Comparison of ENCODE assay signal across 1 fruit fly cellular context in genomic region chrX:7710439-7711154, dm6.
TF ChIP-seq lines count a peak whose summit lies in the region.

No protein-coding gene starts in this region.

TF ChIP-seq in whole organism, embryonic, 481 proteins besides CTCF, POLR2A, EP300 and RAD21 (continued from another document):
- TF ChIP-seq B-H1 (GFP tag; IDR thresholded peaks at IDR 0.05; lab: Robert Waterston, UW) (no peak), bcd (GFP tag; optimal IDR thresholded peaks at IDR 0.05; lab: Kevin White, UChicago) (no peak), CG15696 (tag; optimal IDR thresholded peaks at IDR 0.05; lab: Kevin White, UChicago) (peak; percentile 32), H15 (GFP tag; IDR thresholded peaks at IDR 0.05; lab: Robert Waterston, UW) (no peak), ci (GFP tag; IDR thresholded peaks at IDR 0.05; lab: Robert Waterston, UW) (peak; percentile 64; the same call in 2 of the 3 replicates), maf-S (GFP tag; optimal IDR thresholded peaks at IDR 0.05; lab: Kevin White, UChicago) (no peak), chif (GFP tag; optimal IDR thresholded peaks at IDR 0.05; lab: Kevin White, UChicago) (peak in 1 of 2 experiments; percentile 55), CG7357 (GFP tag; IDR thresholded peaks at IDR 0.05; lab: Robert Waterston, UW) (no peak), CG17359 (tag; optimal IDR thresholded peaks at IDR 0.05; lab: Kevin White, UChicago) (peak; percentile 18), tna (GFP tag; IDR thresholded peaks at IDR 0.05; lab: Robert Waterston, UW; ENCODE audit: partially characterized antibody) (no peak), CG14965 (GFP tag; optimal IDR thresholded peaks at IDR 0.05; lab: Kevin White, UChicago; ENCODE audit: borderline replicate concordance) (no peak), Drgx (GFP tag; IDR thresholded peaks at IDR 0.05; lab: Robert Waterston, UW) (peak; percentile 22; the same call in 1 of the 2 replicates), luna (GFP tag; optimal IDR thresholded peaks at IDR 0.05; lab: Kevin White, UChicago) (no peak), CG5953 (GFP tag; IDR thresholded peaks at IDR 0.05; lab: Robert Waterston, UW) (no peak), CkIIα-i1 (GFP tag; IDR thresholded peaks at IDR 0.05; lab: Robert Waterston, UW) (no peak), CG10366 (GFP tag; IDR thresholded peaks at IDR 0.05; lab: Robert Waterston, UW) (peak; percentile 13; the same call in 1 of the 2 replicates), Atf-2 (GFP tag; optimal IDR thresholded peaks at IDR 0.05; lab: Kevin White, UChicago) (no peak), CG10979 (tag; optimal IDR thresholded peaks at IDR 0.05; lab: Kevin White, UChicago) (peak; percentile 35), ems (GFP tag; optimal IDR thresholded peaks at IDR 0.05; lab: Kevin White, UChicago) (no peak), HLH3B (GFP tag; IDR thresholded peaks at IDR 0.05; lab: Robert Waterston, UW) (no peak), gro (GFP tag; optimal IDR thresholded peaks at IDR 0.05; lab: Kevin White, UChicago) (no peak), CG12236 (GFP tag; optimal IDR thresholded peaks at IDR 0.05; lab: Kevin White, UChicago) (no peak), CG13775 (GFP tag; optimal IDR thresholded peaks at IDR 0.05; lab: Kevin White, UChicago) (no peak), CG1647 (GFP tag; optimal IDR thresholded peaks at IDR 0.05; lab: Kevin White, UChicago) (peak; percentile 26), CG18262 (tag; optimal IDR thresholded peaks at IDR 0.05; lab: Kevin White, UChicago) (peak; percentile 1), ham (GFP tag; IDR thresholded peaks at IDR 0.05; lab: Robert Waterston, UW) (no peak), Vsx1 (GFP tag; optimal IDR thresholded peaks at IDR 0.05; lab: Kevin White, UChicago) (no peak), CG10543 (GFP tag; optimal IDR thresholded peaks at IDR 0.05; lab: Kevin White, UChicago) (peak; percentile 26), CG14014 (GFP tag; IDR thresholded peaks at IDR 0.05; lab: Robert Waterston, UW) (no peak), CG7271 (tag; optimal IDR thresholded peaks at IDR 0.05; lab: Kevin White, UChicago) (no peak), ase (GFP tag; IDR thresholded peaks at IDR 0.05; lab: Robert Waterston, UW) (no peak), Dbx (GFP tag; IDR thresholded peaks at IDR 0.05; lab: Robert Waterston, UW) (0 out of 3 replicates have a peak, but pooled peaks have one; percentile 7), CG3163 (GFP tag; optimal IDR thresholded peaks at IDR 0.05; lab: Kevin White, UChicago) (peak; percentile 43), bowl (GFP tag; IDR thresholded peaks at IDR 0.05; lab: Robert Waterston, UW) (no peak), Nf-YC (tag; optimal IDR thresholded peaks at IDR 0.05; lab: Kevin White, UChicago) (no peak), Dref (GFP tag; IDR thresholded peaks at IDR 0.05; lab: Robert Waterston, UW) (peak; percentile 69), unpg (GFP tag; optimal IDR thresholded peaks at IDR 0.05; lab: Kevin White, UChicago) (no peak), CG3065 (GFP tag; optimal IDR thresholded peaks at IDR 0.05; lab: Kevin White, UChicago) (no peak), hkb (optimal IDR thresholded peaks at IDR 0.05; lab: Kevin White, UChicago) (no peak), hkb (GFP tag; IDR thresholded peaks at IDR 0.05; lab: Robert Waterston, UW) (no peak), dysf (GFP tag; IDR thresholded peaks at IDR 0.05; lab: Robert Waterston, UW) (0 out of 3 replicates have a peak, but pooled peaks have one; percentile 25), D (optimal IDR thresholded peaks at IDR 0.05; lab: Kevin White, UChicago) (no peak), D (GFP tag; optimal IDR thresholded peaks at IDR 0.05; lab: Kevin White, UChicago) (no peak), p53 (GFP tag; optimal IDR thresholded peaks at IDR 0.05; lab: Kevin White, UChicago) (peak; percentile 27), CG12744 (GFP tag; optimal IDR thresholded peaks at IDR 0.05; lab: Kevin White, UChicago) (no peak), CG14050 (GFP tag; IDR thresholded peaks at IDR 0.05; lab: Robert Waterston, UW) (no peak), Sry-δ (GFP tag; optimal IDR thresholded peaks at IDR 0.05; lab: Kevin White, UChicago) (peak; percentile 61), CG17328 (GFP tag; IDR thresholded peaks at IDR 0.05; lab: Robert Waterston, UW) (0 out of 2 replicates have a peak, but pooled peaks have one; percentile 38), gt (GFP tag; IDR thresholded peaks at IDR 0.05; lab: Robert Waterston, UW) (no peak), ab (GFP tag; optimal IDR thresholded peaks at IDR 0.05; lab: Kevin White, UChicago) (no peak), Bteb2 (GFP tag; optimal IDR thresholded peaks at IDR 0.05; lab: Kevin White, UChicago) (no peak), CG17829 (tag; optimal IDR thresholded peaks at IDR 0.05; lab: Kevin White, UChicago) (peak; percentile 54), CG10274 (GFP tag; optimal IDR thresholded peaks at IDR 0.05; lab: Kevin White, UChicago) (no peak), CG30403 (GFP tag; optimal IDR thresholded peaks at IDR 0.05; lab: Kevin White, UChicago) (peak; percentile 55), CG8281 (tag; optimal IDR thresholded peaks at IDR 0.05; lab: Kevin White, UChicago) (no peak), so (GFP tag; IDR thresholded peaks at IDR 0.05; lab: Robert Waterston, UW) (no peak), croc (GFP tag; conservative IDR thresholded peaks at IDR 0.05; lab: Robert Waterston, UW) (no peak), wor (GFP tag; IDR thresholded peaks at IDR 0.05; lab: Robert Waterston, UW) (no peak), cwo (GFP tag; optimal IDR thresholded peaks at IDR 0.05; lab: Kevin White, UChicago) (no peak), abd-A (tag; optimal IDR thresholded peaks at IDR 0.05; lab: Kevin White, UChicago) (peak; percentile 60), CG11723 (GFP tag; optimal IDR thresholded peaks at IDR 0.05; lab: Kevin White, UChicago) (no peak), CG12942 (GFP tag; optimal IDR thresholded peaks at IDR 0.05; lab: Kevin White, UChicago) (no peak), ssp (GFP tag; IDR thresholded peaks at IDR 0.05; lab: Robert Waterston, UW) (no peak), ftz-f1 (GFP tag; optimal IDR thresholded peaks at IDR 0.05; lab: Kevin White, UChicago) (peak; percentile 53), tin (GFP tag; optimal IDR thresholded peaks at IDR 0.05; lab: Kevin White, UChicago) (peak; percentile 50), CG12219 (GFP tag; optimal IDR thresholded peaks at IDR 0.05; lab: Kevin White, UChicago) (no peak), Spps (tag; optimal IDR thresholded peaks at IDR 0.05; lab: Kevin White, UChicago) (no peak), CG7963 (GFP tag; IDR thresholded peaks at IDR 0.05; lab: Robert Waterston, UW; ENCODE audit: partially characterized antibody) (no peak), gsb-n (tag; optimal IDR thresholded peaks at IDR 0.05; lab: Kevin White, UChicago) (peak; percentile 46), E2f2 (GFP tag; IDR thresholded peaks at IDR 0.05; lab: Robert Waterston, UW) (peak; percentile 95), CG31365 (tag; optimal IDR thresholded peaks at IDR 0.05; lab: Kevin White, UChicago) (peak; percentile 26), CG6813 (GFP tag; optimal IDR thresholded peaks at IDR 0.05; lab: Kevin White, UChicago) (no peak), corto (GFP tag; optimal IDR thresholded peaks at IDR 0.05; lab: Kevin White, UChicago) (no peak), CG8924 (tag; optimal IDR thresholded peaks at IDR 0.05; lab: Kevin White, UChicago) (no peak), CG32772 (GFP tag; IDR thresholded peaks at IDR 0.05; lab: Robert Waterston, UW) (0 out of 2 replicates have a peak, but pooled peaks have one; percentile 34), HmgZ (tag; optimal IDR thresholded peaks at IDR 0.05; lab: Kevin White, UChicago) (peak; percentile 41), Hmx (GFP tag; optimal IDR thresholded peaks at IDR 0.05; lab: Kevin White, UChicago) (no peak), CG6272 (GFP tag; IDR thresholded peaks at IDR 0.05; lab: Robert Waterston, UW) (no peak), CG11560 (tag; IDR thresholded peaks at IDR 0.05; lab: Robert Waterston, UW) (peak; percentile 35; the same call in 1 of the 3 replicates), CG6175 (GFP tag; IDR thresholded peaks at IDR 0.05; lab: Robert Waterston, UW) (no peak), fu2 (GFP tag; optimal IDR thresholded peaks at IDR 0.05; lab: Kevin White, UChicago) (no peak), Hey (tag; optimal IDR thresholded peaks at IDR 0.05; lab: Kevin White, UChicago) (no peak), CG32532 (GFP tag; IDR thresholded peaks at IDR 0.05; lab: Robert Waterston, UW) (peak; percentile 65; the same call in 1 of the 2 replicates), Camta (GFP tag; optimal IDR thresholded peaks at IDR 0.05; lab: Kevin White, UChicago) (no peak), tx (GFP tag; optimal IDR thresholded peaks at IDR 0.05; lab: Kevin White, UChicago) (no peak), CG4820 (GFP tag; optimal IDR thresholded peaks at IDR 0.05; lab: Kevin White, UChicago) (no peak), grau (tag; optimal IDR thresholded peaks at IDR 0.05; lab: Kevin White, UChicago) (peak; percentile 52), aop (GFP tag; IDR thresholded peaks at IDR 0.05; lab: Robert Waterston, UW) (no peak), twi (tag; optimal IDR thresholded peaks at IDR 0.05; lab: Kevin White, UChicago) (peak; percentile 8), seq (GFP tag; IDR thresholded peaks at IDR 0.05; lab: Robert Waterston, UW) (no peak), tup (GFP tag; optimal IDR thresholded peaks at IDR 0.05; lab: Kevin White, UChicago) (no peak), Aef1 (GFP tag; IDR thresholded peaks at IDR 0.05; lab: Robert Waterston, UW) (no peak), al (GFP tag; IDR thresholded peaks at IDR 0.05; lab: Robert Waterston, UW) (no peak), Jarid2 (GFP tag; optimal IDR thresholded peaks at IDR 0.05; lab: Kevin White, UChicago) (no peak), oc (tag; optimal IDR thresholded peaks at IDR 0.05; lab: Kevin White, UChicago) (no peak), btn (GFP tag; optimal IDR thresholded peaks at IDR 0.05; lab: Kevin White, UChicago) (no peak), CG10654 (GFP tag; optimal IDR thresholded peaks at IDR 0.05; lab: Kevin White, UChicago) (no peak), Elba2 (GFP tag; optimal IDR thresholded peaks at IDR 0.05; lab: Kevin White, UChicago) (no peak), cg (GFP tag; optimal IDR thresholded peaks at IDR 0.05; lab: Kevin White, UChicago) (no peak), CG17568 (GFP tag; optimal IDR thresholded peaks at IDR 0.05; lab: Kevin White, UChicago) (no peak), gcm (GFP tag; optimal IDR thresholded peaks at IDR 0.05; lab: Kevin White, UChicago) (peak; percentile 25), CG11398 (GFP tag; optimal IDR thresholded peaks at IDR 0.05; lab: Kevin White, UChicago) (no peak), odd (GFP tag; optimal IDR thresholded peaks at IDR 0.05; lab: Kevin White, UChicago) (no peak), stc (GFP tag; IDR thresholded peaks at IDR 0.05; lab: Robert Waterston, UW) (no peak), vfl (GFP tag; optimal IDR thresholded peaks at IDR 0.05; lab: Kevin White, UChicago) (no peak), gfzf (GFP tag; optimal IDR thresholded peaks at IDR 0.05; lab: Kevin White, UChicago) (peak; percentile 36), Hr51 (GFP tag; optimal IDR thresholded peaks at IDR 0.05; lab: Kevin White, UChicago) (peak in 1 of 2 experiments; percentile 24), CG12769 (tag; optimal IDR thresholded peaks at IDR 0.05; lab: Kevin White, UChicago) (no peak), nerfin-1 (tag; optimal IDR thresholded peaks at IDR 0.05; lab: Kevin White, UChicago) (no peak), CG2199 (GFP tag; IDR thresholded peaks at IDR 0.05; lab: Robert Waterston, UW) (0 out of 3 replicates have a peak, but pooled peaks have one; percentile 41), toy (GFP tag; IDR thresholded peaks at IDR 0.05; lab: Robert Waterston, UW) (no peak), Fer2 (tag; optimal IDR thresholded peaks at IDR 0.05; lab: Kevin White, UChicago) (no peak), kah (GFP tag; optimal IDR thresholded peaks at IDR 0.05; lab: Kevin White, UChicago) (no peak), CG18619 (GFP tag; optimal IDR thresholded peaks at IDR 0.05; lab: Kevin White, UChicago) (no peak), CG6765 (GFP tag; optimal IDR thresholded peaks at IDR 0.05; lab: Kevin White, UChicago) (no peak), CG5180 (GFP tag; optimal IDR thresholded peaks at IDR 0.05; lab: Kevin White, UChicago) (peak; percentile 7), Sox100B (GFP tag; optimal IDR thresholded peaks at IDR 0.05; lab: Kevin White, UChicago) (peak; percentile 3), BEAF-32 (GFP tag; optimal IDR thresholded peaks at IDR 0.05; lab: Kevin White, UChicago) (peak; percentile 42), CG3847 (GFP tag; IDR thresholded peaks at IDR 0.05; lab: Robert Waterston, UW) (peak; percentile 25), Abd-B (GFP tag; optimal IDR thresholded peaks at IDR 0.05; lab: Kevin White, UChicago) (no peak), CG10147 (GFP tag; optimal IDR thresholded peaks at IDR 0.05; lab: Kevin White, UChicago) (no peak), CG31388 (GFP tag; optimal IDR thresholded peaks at IDR 0.05; lab: Kevin White, UChicago) (no peak), gem (tag; optimal IDR thresholded peaks at IDR 0.05; lab: Kevin White, UChicago) (no peak), her (GFP tag; optimal IDR thresholded peaks at IDR 0.05; lab: Kevin White, UChicago) (no peak), Nf-YA (GFP tag; IDR thresholded peaks at IDR 0.05; lab: Robert Waterston, UW) (no peak), CG3838 (GFP tag; optimal IDR thresholded peaks at IDR 0.05; lab: Kevin White, UChicago) (no peak), Meics (GFP tag; optimal IDR thresholded peaks at IDR 0.05; lab: Kevin White, UChicago) (no peak), CG15601 (tag; optimal IDR thresholded peaks at IDR 0.05; lab: Kevin White, UChicago) (no peak), onecut (GFP tag; IDR thresholded peaks at IDR 0.05; lab: Robert Waterston, UW) (peak; percentile 55; the same call in 1 of the 2 replicates), MESR4 (GFP tag; optimal IDR thresholded peaks at IDR 0.05; lab: Kevin White, UChicago) (no peak), Gsc (GFP tag; IDR thresholded peaks at IDR 0.05; lab: Robert Waterston, UW) (no peak), Mrtf (GFP tag; IDR thresholded peaks at IDR 0.05; lab: Robert Waterston, UW) (no peak), ATbp (GFP tag; optimal IDR thresholded peaks at IDR 0.05; lab: Kevin White, UChicago) (no peak)
